Worm (Caenorhabditis elegans): ENCODE data around the gene C05C10.3.

C05C10.3 gene

ce11 chrII:9891031-9891689 lies 45.5 kb downstream of the C05C10.3 start, which contains the start of gene vgln-1 (continued):
- no peak for TF ChIP-seq nhr-102 (tag; optimal IDR thresholded peaks at IDR 0.05)
- no peak for TF ChIP-seq egl-27 (tag; optimal IDR thresholded peaks at IDR 0.05)
- TF ChIP-seq ztf-7 (tag; optimal IDR thresholded peaks at IDR 0.05): no peak
- no peak for TF ChIP-seq zfp-3 (GFP tag; conservative IDR thresholded peaks at IDR 0.05)
- TF ChIP-seq Y105C5A.15 (GFP tag; IDR thresholded peaks at IDR 0.05): 0 out of 2 replicates have a peak, but pooled peaks have one; percentile 37
- no peak for TF ChIP-seq Y5F2A.4 (GFP tag; optimal IDR thresholded peaks at IDR 0.05)
- TF ChIP-seq zfp-2 (tag; optimal IDR thresholded peaks at IDR 0.05): no peak
- no peak for TF ChIP-seq rbr-2 (tag; optimal IDR thresholded peaks at IDR 0.05)
- no peak for TF ChIP-seq nhr-77 (tag; optimal IDR thresholded peaks at IDR 0.05)
- TF ChIP-seq lsy-2 (tag; optimal IDR thresholded peaks at IDR 0.05): peak in 1 of 2 experiments; percentile 46
- TF ChIP-seq jun-1 (tag; optimal IDR thresholded peaks at IDR 0.05): no peak
- 0 out of 2 replicates have a peak, but pooled peaks have one; percentile 10 for TF ChIP-seq egl-43 (GFP tag; IDR thresholded peaks at IDR 0.05)
- no peak for TF ChIP-seq madf-9 (GFP tag; conservative IDR thresholded peaks at IDR 0.05)
- TF ChIP-seq ZK337.2 (GFP tag; IDR thresholded peaks at IDR 0.05): 0 out of 2 replicates have a peak, but pooled peaks have one; percentile 13
- no peak for TF ChIP-seq lin-13 (GFP tag; optimal IDR thresholded peaks at IDR 0.05)
- no peak for TF ChIP-seq madf-5 (GFP tag; IDR thresholded peaks at IDR 0.05)
- TF ChIP-seq sdz-12 (GFP tag; optimal IDR thresholded peaks at IDR 0.05): no peak
- no peak for TF ChIP-seq Y48G9A.11 (GFP tag; IDR thresholded peaks at IDR 0.05)
- TF ChIP-seq nhr-28 (tag; optimal IDR thresholded peaks at IDR 0.05): peak; percentile 14
- TF ChIP-seq nhr-6 (tag; optimal IDR thresholded peaks at IDR 0.05): no peak
- TF ChIP-seq nhr-25 (tag; optimal IDR thresholded peaks at IDR 0.05; ENCODE audit: borderline replicate concordance, insufficient read depth): peak; percentile 55
- TF ChIP-seq dpl-1 (GFP tag; optimal IDR thresholded peaks at IDR 0.05): peak; percentile 16

ce11 chrII:9888549-9888948 lies 48.1 kb downstream of the C05C10.3 start:
- TF ChIP-seq Y48G9A.11 (GFP tag; IDR thresholded peaks at IDR 0.05) (no peak), unc-62 (GFP tag; optimal IDR thresholded peaks at IDR 0.05 in 1 of 2) (peak in 1 of 2 experiments; percentile 93), unc-62 (tag; optimal IDR thresholded peaks at IDR 0.05) (no peak)

ce11 chrII:9886216-9886615 lies 50.5 kb downstream of the C05C10.3 start, which contains the start of gene algn-8:
TSS of gene algn-8 (minus strand) at chrII:9886442.
- TF ChIP-seq zag-1 (tag; optimal IDR thresholded peaks at IDR 0.05) (no peak), hmg-1.1 (GFP tag; IDR thresholded peaks at IDR 0.05) (no peak), daf-19 (GFP tag; conservative IDR thresholded peaks at IDR 0.05) (no peak), pqm-1 (tag; optimal IDR thresholded peaks at IDR 0.05) (no peak), daf-16 (GFP tag; optimal IDR thresholded peaks at IDR 0.05) (no peak), daf-16 (tag; optimal IDR thresholded peaks at IDR 0.05) (no peak), zfp-2 (tag; optimal IDR thresholded peaks at IDR 0.05) (no peak), hif-1 (tag; optimal IDR thresholded peaks at IDR 0.05) (no peak), F37D6.2 (tag; optimal IDR thresholded peaks at IDR 0.05) (no peak), Y5F2A.4 (GFP tag; optimal IDR thresholded peaks at IDR 0.05) (no peak), Y105C5A.15 (GFP tag; IDR thresholded peaks at IDR 0.05) (no peak), snpc-4 (tag; optimal IDR thresholded peaks at IDR 0.05) (no peak), tag-97 (GFP tag; IDR thresholded peaks at IDR 0.05) (no peak), nhr-111 (GFP tag; optimal IDR thresholded peaks at IDR 0.05) (no peak), ztf-11 (tag; optimal IDR thresholded peaks at IDR 0.05) (no peak), ceh-62 (tag; optimal IDR thresholded peaks at IDR 0.05) (no peak), fos-1 (tag; optimal IDR thresholded peaks at IDR 0.05) (no peak), mdl-1 (tag; optimal IDR thresholded peaks at IDR 0.05) (no peak), nhr-102 (tag; optimal IDR thresholded peaks at IDR 0.05) (peak; percentile 32), lin-15B (tag; optimal IDR thresholded peaks at IDR 0.05) (no peak), ces-1 (GFP tag; optimal IDR thresholded peaks at IDR 0.05) (no peak), nhr-76 (tag; optimal IDR thresholded peaks at IDR 0.05) (no peak), sdz-12 (GFP tag; optimal IDR thresholded peaks at IDR 0.05) (no peak), aly-2 (tag; optimal IDR thresholded peaks at IDR 0.05) (no peak), nhr-41 (GFP tag; IDR thresholded peaks at IDR 0.05) (no peak), aha-1 (tag) (no peak), lsy-2 (tag; optimal IDR thresholded peaks at IDR 0.05) (no peak), lim-7 (GFP tag; IDR thresholded peaks at IDR 0.05) (0 out of 2 replicates have a peak, but pooled peaks have one; percentile 18), ceh-28 (tag; optimal IDR thresholded peaks at IDR 0.05) (no peak), T26A8.4 (GFP tag; IDR thresholded peaks at IDR 0.05) (0 out of 2 replicates have a peak, but pooled peaks have one; percentile 49), T20F7.1 (GFP tag; optimal IDR thresholded peaks at IDR 0.05) (no peak), rbr-2 (tag; optimal IDR thresholded peaks at IDR 0.05) (no peak)

All from whole organism, L4 larva.